Fruit fly (Drosophila melanogaster): ENCODE data around the gene CG42300.
A peak's percentile ranks its signal among the peaks of the same experiment; 100 is the strongest.

The CG42300 gene

DNA sequence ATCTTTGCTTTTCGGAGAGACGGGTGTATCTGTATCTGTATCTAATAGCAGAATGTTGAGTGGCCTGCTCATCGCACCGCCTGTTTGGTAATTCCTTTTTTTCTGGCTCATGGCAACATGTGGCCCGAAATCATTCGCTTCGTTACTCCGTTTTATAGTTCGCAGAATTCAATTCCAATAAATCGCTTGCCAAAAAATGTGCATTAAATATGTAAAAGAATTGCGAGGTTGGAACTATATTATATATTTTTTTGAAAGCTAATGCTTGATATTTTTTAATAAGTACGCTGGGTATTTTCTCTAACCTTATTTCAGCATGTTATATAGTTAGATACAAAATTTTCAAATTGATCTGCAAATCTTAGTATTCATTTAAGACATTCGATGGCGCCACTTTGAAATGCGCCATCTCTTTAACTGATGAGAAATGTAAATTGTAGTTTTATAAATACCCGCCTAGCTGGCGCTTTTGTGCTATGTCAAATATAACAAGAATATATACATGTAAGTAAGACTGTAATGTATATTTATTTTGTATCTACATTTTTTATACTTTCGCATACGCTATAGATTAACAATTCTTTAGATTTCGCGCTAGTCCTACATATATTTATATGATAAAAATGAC lies 38.5 kb upstream of the CG42300 start (continued):
- TF ChIP-seq oc (tag; optimal IDR thresholded peaks at IDR 0.05) = no peak
- TF ChIP-seq CG2712 (tag; optimal IDR thresholded peaks at IDR 0.05) = peak; percentile 41
- no peak for TF ChIP-seq CG2129 (GFP tag; IDR thresholded peaks at IDR 0.05; ENCODE audit: partially characterized antibody)
- peak; percentile 20 for TF ChIP-seq CG10366 (GFP tag; IDR thresholded peaks at IDR 0.05)
- TF ChIP-seq pan (optimal IDR thresholded peaks at IDR 0.05) = no peak
- peak in 1 of 2 experiments; percentile 71 for TF ChIP-seq pan (GFP tag; optimal IDR thresholded peaks at IDR 0.05 in 1 of 2, IDR thresholded peaks at IDR 0.05 in 1 of 2)
- peak; percentile 28 for TF ChIP-seq sd (tag; optimal IDR thresholded peaks at IDR 0.05)
- no peak for TF ChIP-seq nom (GFP tag; optimal IDR thresholded peaks at IDR 0.05)
- no peak for TF ChIP-seq fru (optimal IDR thresholded peaks at IDR 0.05)
- 0 out of 2 replicates have a peak, but pooled peaks have one; percentile 5 for TF ChIP-seq stc (GFP tag; IDR thresholded peaks at IDR 0.05)
- no peak for TF ChIP-seq CG9437 (GFP tag; optimal IDR thresholded peaks at IDR 0.05)
- no peak for TF ChIP-seq CG1647 (GFP tag; optimal IDR thresholded peaks at IDR 0.05)
- no peak for TF ChIP-seq CG2202 (tag; optimal IDR thresholded peaks at IDR 0.05)
- TF ChIP-seq lbe (GFP tag; optimal IDR thresholded peaks at IDR 0.05) = peak; percentile 4
- TF ChIP-seq CG6175 (GFP tag; IDR thresholded peaks at IDR 0.05) = peak; percentile 20; the same call in 1 of the 3 replicates
- no peak for TF ChIP-seq CG16863 (GFP tag; optimal IDR thresholded peaks at IDR 0.05)
- TF ChIP-seq aop (GFP tag; IDR thresholded peaks at IDR 0.05) = no peak
- TF ChIP-seq dm (GFP tag; optimal IDR thresholded peaks at IDR 0.05) = no peak
- no peak for TF ChIP-seq Side (GFP tag; optimal IDR thresholded peaks at IDR 0.05)
- no peak for TF ChIP-seq al (GFP tag; IDR thresholded peaks at IDR 0.05)
- TF ChIP-seq repo (GFP tag; optimal IDR thresholded peaks at IDR 0.05) = no peak
- TF ChIP-seq Mrtf (GFP tag; IDR thresholded peaks at IDR 0.05) = peak; percentile 73
- no peak for TF ChIP-seq CG14860 (GFP tag; IDR thresholded peaks at IDR 0.05; ENCODE audit: partially characterized antibody)
- TF ChIP-seq Six4 (GFP tag; optimal IDR thresholded peaks at IDR 0.05) = no peak
- no peak for TF ChIP-seq CG13894 (tag; optimal IDR thresholded peaks at IDR 0.05)
- TF ChIP-seq pnt (GFP tag; optimal IDR thresholded peaks at IDR 0.05) = no peak
- TF ChIP-seq fd102C (GFP tag; optimal IDR thresholded peaks at IDR 0.05) = no peak
- TF ChIP-seq gcm2 (GFP tag; optimal IDR thresholded peaks at IDR 0.05) = no peak
- peak; percentile 69 for TF ChIP-seq E2f2 (GFP tag; IDR thresholded peaks at IDR 0.05)
- TF ChIP-seq crc (GFP tag; optimal IDR thresholded peaks at IDR 0.05) = no peak
- 0 out of 2 replicates have a peak, but pooled peaks have one; percentile 34 for TF ChIP-seq unc-4 (GFP tag; IDR thresholded peaks at IDR 0.05; ENCODE audit: partially characterized antibody)
- TF ChIP-seq cas (GFP tag; IDR thresholded peaks at IDR 0.05) = no peak
- no peak for TF ChIP-seq CG2116 (GFP tag; optimal IDR thresholded peaks at IDR 0.05)
- no peak for TF ChIP-seq Hey (tag; optimal IDR thresholded peaks at IDR 0.05)
- TF ChIP-seq CG14441 (GFP tag; IDR thresholded peaks at IDR 0.05) = peak; percentile 60
- no peak for TF ChIP-seq CG8388 (GFP tag; optimal IDR thresholded peaks at IDR 0.05)
- peak; percentile 1 for TF ChIP-seq CG4820 (GFP tag; optimal IDR thresholded peaks at IDR 0.05)
- TF ChIP-seq vfl (GFP tag; optimal IDR thresholded peaks at IDR 0.05) = no peak
- no peak for TF ChIP-seq wek (GFP tag; optimal IDR thresholded peaks at IDR 0.05)
- TF ChIP-seq tup (GFP tag; optimal IDR thresholded peaks at IDR 0.05) = no peak
- TF ChIP-seq dan (GFP tag; IDR thresholded peaks at IDR 0.05) = no peak
- TF ChIP-seq phol (tag; optimal IDR thresholded peaks at IDR 0.05) = peak; percentile 18
- no peak for TF ChIP-seq gce (GFP tag; IDR thresholded peaks at IDR 0.05)
- TF ChIP-seq CG13424 (tag; optimal IDR thresholded peaks at IDR 0.05) = no peak
- no peak for TF ChIP-seq Atf-2 (GFP tag; optimal IDR thresholded peaks at IDR 0.05)
- no peak for TF ChIP-seq sr (GFP tag; IDR thresholded peaks at IDR 0.05)
- peak; percentile 62 for TF ChIP-seq knrl (GFP tag; IDR thresholded peaks at IDR 0.05; ENCODE audit: partially characterized antibody)
- no peak for TF ChIP-seq eve (GFP tag; optimal IDR thresholded peaks at IDR 0.05)
- TF ChIP-seq ranshi (GFP tag; IDR thresholded peaks at IDR 0.05) = 0 out of 2 replicates have a peak, but pooled peaks have one; percentile 17
- no peak for TF ChIP-seq Nf-YA (GFP tag; IDR thresholded peaks at IDR 0.05)
- peak; percentile 69 for TF ChIP-seq Ets65A (GFP tag)
- TF ChIP-seq wor (GFP tag; IDR thresholded peaks at IDR 0.05) = no peak

Measured in whole organism, embryonic.